Worm (Caenorhabditis elegans) whole organism, midembryonic: Measurements from ENCODE around the gene F57G8.7.

Source experiments
- T22C8.4 ChIP-seq: fragments of 200-800 bp; sonication (Bioruptor generic); IDR thresholded peaks from 2 replicates; pipeline ENCODE4 v1.3.6; 2022; ENCODE audit warnings: missing genetic modification characterization, missing compliant biosample characterization
- cog-1 ChIP-seq: sonication (generic microtip); optimal IDR thresholded peaks from 2 replicates; lab custom pipeline; 2016; ENCODE audit warnings: missing genetic modification characterization, missing compliant biosample characterization
- flt-1 ChIP-seq: fragments of 200-800 bp; sonication (Bioruptor generic); IDR thresholded peaks from 2 replicates; pipeline ENCODE4 v1.3.6; 2022; ENCODE audit warnings: missing genetic modification characterization, missing compliant biosample characterization
- klf-2 ChIP-seq: fragments of 200-800 bp; sonication (Bioruptor generic); conservative IDR thresholded peaks from 2 replicates; pipeline ENCODE4 v1.3.6; 2022; ENCODE audit warnings: missing genetic modification reagents, missing genetic modification characterization, missing compliant biosample characterization
- med-1 ChIP-seq: sonication (generic microtip); optimal IDR thresholded peaks from 2 replicates; lab custom pipeline; 2017; ENCODE audit warnings: missing genetic modification characterization, mild to moderate bottlenecking, missing compliant biosample characterization, antibody characterized with exemption, missing genetic modification reagents; ENCODE audit not compliant: insufficient read depth
- ref-1 ChIP-seq: fragments of 200-800 bp; sonication (Bioruptor generic); conservative IDR thresholded peaks from 2 replicates; pipeline ENCODE4 v1.3.6; 2022; ENCODE audit warnings: missing genetic modification reagents, missing genetic modification characterization, missing compliant biosample characterization
- tab-1 ChIP-seq: fragments of 200-800 bp; sonication (Bioruptor generic); IDR thresholded peaks from 2 replicates; pipeline ENCODE4 v1.3.6; 2022; ENCODE audit warnings: missing genetic modification characterization, missing compliant biosample characterization
- ztf-23 ChIP-seq: fragments of 200-800 bp; sonication (Bioruptor generic); IDR thresholded peaks from 2 replicates; pipeline ENCODE4 v1.3.6; 2022; ENCODE audit warnings: missing genetic modification reagents, missing genetic modification characterization, missing compliant biosample characterization
- ztf-29 ChIP-seq: fragments of 200-800 bp; sonication (Bioruptor generic); IDR thresholded peaks from 2 replicates; pipeline ENCODE4 v1.3.6; 2022; ENCODE audit warnings: missing genetic modification reagents, missing genetic modification characterization, missing compliant biosample characterization

The F57G8.7 gene

ce11 chrV:16328849-16329248 is at the start of gene F57G8.7:
Gene F57G8.7, plus strand, starts transcription at chrV:16329149.
- no peak for TF ChIP-seq T22C8.4 (GFP tag; lab: Robert Waterston, UW)
- TF ChIP-seq ref-1 (GFP tag; lab: Robert Waterston, UW) = no peak
- TF ChIP-seq klf-2 (GFP tag; lab: Robert Waterston, UW) = no peak
- TF ChIP-seq ztf-23 = no peak
- no peak for TF ChIP-seq cog-1 (tag; lab: Kevin White, UChicago)
- no peak for TF ChIP-seq flt-1 (GFP tag; lab: Robert Waterston, UW)
- no peak for TF ChIP-seq ztf-29 (GFP tag; lab: Robert Waterston, UW)
- no peak for TF ChIP-seq med-1 (GFP tag; lab: Kevin White, UChicago)
- no peak for TF ChIP-seq tab-1

- TF ChIP-seq T22C8.4 (GFP tag; lab: Robert Waterston, UW) = no peak
- no peak for TF ChIP-seq tab-1
- no peak for TF ChIP-seq med-1 (GFP tag; lab: Kevin White, UChicago)
- TF ChIP-seq cog-1 (tag; lab: Kevin White, UChicago) = no peak
- TF ChIP-seq ztf-23 = no peak
- TF ChIP-seq flt-1 (GFP tag; lab: Robert Waterston, UW) = no peak
- no peak for TF ChIP-seq klf-2 (GFP tag; lab: Robert Waterston, UW)
- no peak for TF ChIP-seq ztf-29 (GFP tag; lab: Robert Waterston, UW)
- TF ChIP-seq ref-1 (GFP tag; lab: Robert Waterston, UW) = no peak
Measured at ce11 chrV:16282147-16282546, 46.8 kb upstream of the F57G8.7 start, which contains the start of gene F28G4.2. Gene F28G4.2, minus strand, starts transcription at chrV:16282321.

ce11 chrV:16285794-16286193 is 43.2 kb upstream of the F57G8.7 start, which contains the start of gene F28G4.4:
Gene F28G4.4, minus strand, starts transcription at chrV:16285894.
- TF ChIP-seq ztf-29 (GFP tag; lab: Robert Waterston, UW) = no peak
- TF ChIP-seq cog-1 (tag; lab: Kevin White, UChicago) = no peak
- TF ChIP-seq ref-1 (GFP tag; lab: Robert Waterston, UW) = no peak

- TF ChIP-seq tab-1 (no peak), ztf-23 (no peak), flt-1 (GFP tag; lab: Robert Waterston, UW) (no peak), klf-2 (GFP tag; lab: Robert Waterston, UW) (no peak), cog-1 (tag; lab: Kevin White, UChicago) (no peak), ref-1 (GFP tag; lab: Robert Waterston, UW) (no peak), T22C8.4 (GFP tag; lab: Robert Waterston, UW) (no peak), med-1 (GFP tag; lab: Kevin White, UChicago) (no peak), ztf-29 (GFP tag; lab: Robert Waterston, UW) (no peak)
Measured at ce11 chrV:16287619-16288018, 41.3 kb upstream of the F57G8.7 start, which contains the start of gene F28G4.3. Gene F28G4.3, minus strand, starts transcription at chrV:16287719.

- no peak for TF ChIP-seq cog-1 (tag; lab: Kevin White, UChicago)
- no peak for TF ChIP-seq klf-2 (GFP tag; lab: Robert Waterston, UW)
- no peak for TF ChIP-seq med-1 (GFP tag; lab: Kevin White, UChicago)
- TF ChIP-seq ztf-29 (GFP tag; lab: Robert Waterston, UW) = no peak
- TF ChIP-seq ref-1 (GFP tag; lab: Robert Waterston, UW) = no peak
- no peak for TF ChIP-seq flt-1 (GFP tag; lab: Robert Waterston, UW)
- TF ChIP-seq T22C8.4 (GFP tag; lab: Robert Waterston, UW) = no peak
- no peak for TF ChIP-seq tab-1
- no peak for TF ChIP-seq ztf-23
Measured at ce11 chrV:16292409-16292808, 36.5 kb upstream of the F57G8.7 start, which contains the start of gene oac-5. Gene oac-5, plus strand, starts transcription at chrV:16292709.

ce11 chrV:16297070-16297469 is 31.9 kb upstream of the F57G8.7 start, which contains the start of gene srbc-83:
Gene srbc-83, plus strand, starts transcription at chrV:16297370.
- TF ChIP-seq med-1 (GFP tag; lab: Kevin White, UChicago) (no peak), klf-2 (GFP tag; lab: Robert Waterston, UW) (no peak), ref-1 (GFP tag; lab: Robert Waterston, UW) (no peak), T22C8.4 (GFP tag; lab: Robert Waterston, UW) (no peak), ztf-23 (no peak), ztf-29 (GFP tag; lab: Robert Waterston, UW) (no peak), cog-1 (tag; lab: Kevin White, UChicago) (no peak), tab-1 (no peak), flt-1 (GFP tag; lab: Robert Waterston, UW) (no peak)

- TF ChIP-seq tab-1 = no peak
- no peak for TF ChIP-seq klf-2 (GFP tag; lab: Robert Waterston, UW)
- no peak for TF ChIP-seq ztf-29 (GFP tag; lab: Robert Waterston, UW)
- no peak for TF ChIP-seq T22C8.4 (GFP tag; lab: Robert Waterston, UW)
- TF ChIP-seq med-1 (GFP tag; lab: Kevin White, UChicago) = no peak
- TF ChIP-seq flt-1 (GFP tag; lab: Robert Waterston, UW) = no peak
- no peak for TF ChIP-seq cog-1 (tag; lab: Kevin White, UChicago)
- no peak for TF ChIP-seq ref-1 (GFP tag; lab: Robert Waterston, UW)
- no peak for TF ChIP-seq ztf-23
Measured at ce11 chrV:16298669-16299068, 30.3 kb upstream of the F57G8.7 start, which contains the start of gene srbc-84. Gene srbc-84, plus strand, starts transcription at chrV:16298969.

ce11 chrV:16299834-16300233 is 29.1 kb upstream of the F57G8.7 start:
- TF ChIP-seq med-1 (GFP tag; lab: Kevin White, UChicago) (no peak), flt-1 (GFP tag; lab: Robert Waterston, UW) (no peak), cog-1 (tag; lab: Kevin White, UChicago) (no peak), T22C8.4 (GFP tag; lab: Robert Waterston, UW) (no peak), ref-1 (GFP tag; lab: Robert Waterston, UW) (no peak), klf-2 (GFP tag; lab: Robert Waterston, UW) (no peak), ztf-23 (no peak)

- TF ChIP-seq flt-1 (GFP tag; lab: Robert Waterston, UW) (no peak), tab-1 (no peak), ztf-29 (GFP tag; lab: Robert Waterston, UW) (no peak), med-1 (GFP tag; lab: Kevin White, UChicago) (no peak), klf-2 (GFP tag; lab: Robert Waterston, UW) (no peak), ref-1 (GFP tag; lab: Robert Waterston, UW) (no peak), cog-1 (tag; lab: Kevin White, UChicago) (no peak), ztf-23 (no peak), T22C8.4 (GFP tag; lab: Robert Waterston, UW) (no peak)
Measured at ce11 chrV:16300276-16300675, 28.7 kb upstream of the F57G8.7 start, which contains the start of gene srbc-82. Gene srbc-82, plus strand, starts transcription at chrV:16300576.
